Fruit fly (Drosophila melanogaster): ENCODE measurements around the gene Ag5r2.

DNA sequence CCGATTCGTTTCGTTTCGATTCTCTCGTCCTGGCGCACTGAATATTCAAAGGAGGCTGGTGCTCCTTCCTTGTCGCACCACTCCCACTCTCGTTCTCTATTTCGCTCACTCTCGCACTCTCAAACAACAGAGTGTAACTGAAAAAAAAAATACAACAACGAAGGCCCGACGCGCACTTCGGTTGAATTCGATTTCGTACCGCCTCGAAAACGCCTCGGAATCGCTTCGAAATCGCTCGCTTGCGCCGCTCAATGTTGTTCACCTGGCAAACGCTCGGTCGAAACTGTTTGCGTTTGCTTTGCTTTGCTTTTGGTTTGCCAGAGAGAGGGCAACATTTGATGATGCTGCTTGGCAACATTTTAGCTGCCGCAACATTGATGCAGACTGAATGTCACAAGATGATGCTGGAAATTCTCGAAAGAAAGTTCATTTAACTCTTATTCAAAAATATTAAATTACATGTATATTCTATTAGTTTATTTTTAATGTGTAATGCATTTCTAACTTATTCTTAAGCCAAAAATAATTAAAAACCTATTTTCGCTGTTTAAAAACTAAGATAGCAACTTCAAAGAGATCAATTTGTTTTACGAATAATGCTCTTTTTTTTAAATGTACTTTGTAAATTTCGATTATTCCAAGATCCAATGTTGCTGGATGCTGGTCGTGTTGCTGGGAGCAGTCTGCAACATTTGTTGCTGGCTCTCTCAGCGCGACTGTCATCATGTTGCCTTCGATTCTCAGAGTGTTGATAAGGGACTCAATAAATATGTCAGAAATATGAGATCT, 34.6 kb downstream of the Ag5r2 start, which contains the start of gene NetB:
- TF ChIP-seq CG14655 (GFP tag; optimal IDR thresholded peaks at IDR 0.05) (no peak), CG4496 (GFP tag; IDR thresholded peaks at IDR 0.05) (0 out of 3 replicates have a peak, but pooled peaks have one; percentile 53), gl (tag; optimal IDR thresholded peaks at IDR 0.05) (no peak), Ets98B (GFP tag; IDR thresholded peaks at IDR 0.05) (no peak), CG8301 (tag; optimal IDR thresholded peaks at IDR 0.05) (no peak), CG9948 (tag; optimal IDR thresholded peaks at IDR 0.05) (no peak), CG10348 (GFP tag; IDR thresholded peaks at IDR 0.05) (no peak), CG17806 (tag; optimal IDR thresholded peaks at IDR 0.05) (peak; percentile 4), EcR (GFP tag; optimal IDR thresholded peaks at IDR 0.05) (no peak), Snoo (tag; optimal IDR thresholded peaks at IDR 0.05) (no peak), rn (GFP tag; IDR thresholded peaks at IDR 0.05) (no peak), CG13204 (GFP tag; optimal IDR thresholded peaks at IDR 0.05) (peak; percentile 28), CG34367 (tag; optimal IDR thresholded peaks at IDR 0.05) (no peak)
